Fruit fly (Drosophila melanogaster) whole organism, wandering third instar larva: Measurements from ENCODE around the gene CG9515.

Source experiments
- GATAd ChIP-seq: sonication (Bioruptor generic); optimal IDR thresholded peaks from 2 replicates; lab custom pipeline; 2016; ENCODE audit warnings: missing biosample characterization, missing genetic modification characterization
- Hnf4 ChIP-seq: fragments of 200-800 bp; sonication (Bioruptor generic); optimal IDR thresholded peaks from 2 replicates; lab custom pipeline; 2016; ENCODE audit warnings: missing biosample characterization, mild to moderate bottlenecking, missing genetic modification characterization
- Hr78 ChIP-seq: fragments of >200 bp; optimal IDR thresholded peaks from 2 replicates; lab custom pipeline; 2017; ENCODE audit warnings: missing biosample characterization, missing genetic modification characterization
- Hr83 ChIP-seq: fragments of 200-300 bp; sonication (Bioruptor generic); optimal IDR thresholded peaks from 2 replicates; lab custom pipeline; 2016; ENCODE audit warnings: missing biosample characterization, mild to moderate bottlenecking, missing genetic modification characterization, moderate library complexity; ENCODE audit not compliant: poor library complexity, severe bottlenecking
- dmrt93B ChIP-seq: fragments of 200-800 bp; sonication (Bioruptor generic); optimal IDR thresholded peaks from 2 replicates; lab custom pipeline; 2018; ENCODE audit warnings: missing biosample characterization, mild to moderate bottlenecking, missing genetic modification characterization
- dsf ChIP-seq: sonication (Bioruptor generic); optimal IDR thresholded peaks from 2 replicates; lab custom pipeline; 2016; ENCODE audit warnings: missing biosample characterization, missing genetic modification characterization, borderline replicate concordance
- fru ChIP-seq: fragments of 200-800 bp; sonication (Bioruptor generic); optimal IDR thresholded peaks from 3 replicates; lab custom pipeline; 2016; ENCODE audit warnings: missing biosample characterization, mild to moderate bottlenecking, missing genetic modification characterization
- lola ChIP-seq: fragments of >200 bp; optimal IDR thresholded peaks from 2 replicates; lab custom pipeline; 2017; ENCODE audit warnings: missing biosample characterization, missing genetic modification characterization
- rgr ChIP-seq: fragments of 200-800 bp; sonication (Bioruptor generic); optimal IDR thresholded peaks from 3 replicates; lab custom pipeline; 2016; ENCODE audit warnings: missing biosample characterization, mild to moderate bottlenecking, missing genetic modification characterization

DNA sequence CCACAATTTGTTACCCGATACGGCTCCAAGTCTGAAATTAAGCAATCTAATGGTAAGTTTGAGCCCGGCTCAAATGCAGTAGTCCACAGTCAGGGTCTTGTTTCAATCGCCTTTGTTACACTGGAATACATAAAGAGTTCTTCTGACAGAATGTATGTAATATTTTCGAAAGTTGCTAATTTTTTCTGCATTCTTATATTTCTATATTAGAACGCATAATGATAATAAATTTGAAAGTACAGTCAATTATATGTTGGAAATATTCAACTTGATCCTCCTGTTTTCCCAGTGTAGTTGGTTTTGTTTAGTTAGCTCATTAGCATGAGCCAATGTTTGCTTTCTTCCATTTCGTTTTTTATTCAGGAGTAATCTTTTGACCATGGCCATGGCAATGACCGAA is 19.7 kb downstream of the CG9515 start:
- no peak for TF ChIP-seq dsf (GFP tag; lab: Kevin White, UChicago)
- TF ChIP-seq fru (GFP tag; lab: Kevin White, UChicago), result peak; percentile 4
- TF ChIP-seq Hr78 (GFP tag; lab: Kevin White, UChicago), result no peak
- TF ChIP-seq Hr83 (GFP tag; lab: Kevin White, UChicago), result no peak
- no peak for TF ChIP-seq dmrt93B (GFP tag; lab: Kevin White, UChicago)
- no peak for TF ChIP-seq GATAd (GFP tag; lab: Kevin White, UChicago)
- no peak for TF ChIP-seq lola (GFP tag; lab: Kevin White, UChicago)
- TF ChIP-seq Hnf4 (GFP tag; lab: Kevin White, UChicago), result no peak
- TF ChIP-seq rgr (GFP tag; lab: Kevin White, UChicago), result no peak
